Worm (Caenorhabditis elegans) whole organism, mixed stage, embryonic: ENCODE data around the gene srd-42.

ENCODE experiments used
- M03D4.4 ChIP-seq: sonication (generic microtip); optimal IDR thresholded peaks from 2 replicates; lab custom pipeline; 2017; ENCODE audit warnings: mild to moderate bottlenecking, missing genetic modification characterization, missing compliant biosample characterization
- bed-3 ChIP-seq: fragments of 200-800 bp; sonication (Bioruptor generic); optimal IDR thresholded peaks from 3 replicates; lab custom pipeline; 2018; ENCODE audit warnings: mild to moderate bottlenecking, missing genetic modification characterization, moderate library complexity, missing compliant biosample characterization
- blmp-1 ChIP-seq: fragments of 150-350 bp; optimal IDR thresholded peaks from 2 replicates; lab custom pipeline; 2014; ENCODE audit warnings: missing biosample characterization, missing genetic modification characterization
- ceh-39 ChIP-seq: fragments of 150-350 bp; optimal IDR thresholded peaks from 2 replicates; lab custom pipeline; 2014; ENCODE audit warnings: missing biosample characterization, missing genetic modification characterization
- ceh-43 ChIP-seq: fragments of 200-800 bp; sonication (Bioruptor generic); optimal IDR thresholded peaks from 2 replicates; lab custom pipeline; 2018; ENCODE audit warnings: mild to moderate bottlenecking, missing genetic modification characterization, moderate library complexity, missing compliant biosample characterization
- ceh-83 ChIP-seq: fragments of 200-800 bp; sonication (Bioruptor generic); optimal IDR thresholded peaks from 2 replicates; lab custom pipeline; 2018; ENCODE audit warnings: mild to moderate bottlenecking, missing genetic modification characterization, missing compliant biosample characterization
- ces-1 ChIP-seq: fragments of 150-350 bp; optimal IDR thresholded peaks from 2 replicates; lab custom pipeline; 2014; ENCODE audit warnings: missing biosample characterization, missing genetic modification reagents, missing genetic modification characterization
- cnd-1 ChIP-seq: fragments of 200-800 bp; sonication (Bioruptor generic); optimal IDR thresholded peaks from 2 replicates; lab custom pipeline; 2018; ENCODE audit warnings: mild to moderate bottlenecking, missing genetic modification characterization, missing compliant biosample characterization
- drap-1 ChIP-seq: fragments of 200-800 bp; sonication (Bioruptor generic); optimal IDR thresholded peaks from 3 replicates; lab custom pipeline; 2018; ENCODE audit warnings: mild to moderate bottlenecking, missing genetic modification characterization, missing compliant biosample characterization
- elt-1 ChIP-seq: sonication (generic microtip); optimal IDR thresholded peaks from 2 replicates; lab custom pipeline; 2017; ENCODE audit warnings: missing genetic modification characterization, mild to moderate bottlenecking, missing compliant biosample characterization, antibody characterized with exemption, moderate library complexity, borderline replicate concordance; ENCODE audit not compliant: insufficient read depth
- elt-3 ChIP-seq: fragments of 150-350 bp; optimal IDR thresholded peaks from 2 replicates; lab custom pipeline; 2014; ENCODE audit warnings: missing biosample characterization, missing genetic modification characterization
- flh-1 ChIP-seq: fragments of 200-800 bp; sonication (Bioruptor generic); optimal IDR thresholded peaks from 2 replicates; lab custom pipeline; 2018; ENCODE audit warnings: mild to moderate bottlenecking, missing genetic modification characterization, moderate library complexity, missing compliant biosample characterization
- ham-2 ChIP-seq: fragments of 200-800 bp; sonication (Bioruptor generic); optimal IDR thresholded peaks from 2 replicates; lab custom pipeline; 2018; ENCODE audit warnings: mild to moderate bottlenecking, missing genetic modification characterization, missing compliant biosample characterization
- hlh-1 ChIP-seq: fragments of 150-350 bp; optimal IDR thresholded peaks from 2 replicates; lab custom pipeline; 2014; ENCODE audit warnings: missing biosample characterization, missing genetic modification reagents, missing genetic modification characterization
- lin-13 ChIP-seq: fragments of 150-350 bp; optimal IDR thresholded peaks from 2 replicates; lab custom pipeline; 2014; ENCODE audit warnings: missing biosample characterization, missing genetic modification characterization
- lsy-2 ChIP-seq: fragments of 150-350 bp; optimal IDR thresholded peaks from 2 replicates; lab custom pipeline; 2014; ENCODE audit warnings: missing biosample characterization, missing genetic modification characterization
- mab-5 ChIP-seq: fragments of 150-350 bp; optimal IDR thresholded peaks from 2 replicates; lab custom pipeline; 2014; ENCODE audit warnings: missing biosample characterization, missing genetic modification characterization
- mep-1 ChIP-seq: fragments of 150-350 bp; optimal IDR thresholded peaks from 2 replicates; lab custom pipeline; 2017; ENCODE audit warnings: missing biosample characterization, missing genetic modification reagents, missing genetic modification characterization, inconsistent platforms
- mls-2 ChIP-seq: sonication (generic microtip); optimal IDR thresholded peaks from 2 replicates; lab custom pipeline; 2016; ENCODE audit warnings: mild to moderate bottlenecking, missing genetic modification characterization, moderate library complexity, missing compliant biosample characterization
- nhr-12 ChIP-seq: fragments of 150-350 bp; optimal IDR thresholded peaks from 2 replicates; lab custom pipeline; 2014; ENCODE audit warnings: missing biosample characterization, missing genetic modification characterization
- nhr-2 ChIP-seq: fragments of 150-350 bp; optimal IDR thresholded peaks from 2 replicates; lab custom pipeline; 2014; ENCODE audit warnings: missing biosample characterization, missing genetic modification characterization
- nhr-237 ChIP-seq: fragments of 150-350 bp; optimal IDR thresholded peaks from 2 replicates; lab custom pipeline; 2014; ENCODE audit warnings: missing biosample characterization, missing genetic modification characterization
- nhr-28 ChIP-seq: fragments of 150-350 bp; optimal IDR thresholded peaks from 2 replicates; lab custom pipeline; 2014; ENCODE audit warnings: missing biosample characterization, missing genetic modification characterization
- pha-4 ChIP-seq: fragments of 150-350 bp; optimal IDR thresholded peaks from 2 replicates; lab custom pipeline; 2018; ENCODE audit warnings: missing biosample characterization, missing genetic modification reagents, missing genetic modification characterization
- sem-2 ChIP-seq: fragments of 200-800 bp; sonication (Bioruptor generic); optimal IDR thresholded peaks from 2 replicates; lab custom pipeline; 2018; ENCODE audit warnings: mild to moderate bottlenecking, missing genetic modification characterization, missing compliant biosample characterization
- snpc-4 ChIP-seq: fragments of 150-350 bp; optimal IDR thresholded peaks from 2 replicates; lab custom pipeline; 2014; ENCODE audit warnings: missing biosample characterization, missing genetic modification characterization
- sptf-1 ChIP-seq: sonication (generic microtip); optimal IDR thresholded peaks from 2 replicates; lab custom pipeline; 2017; ENCODE audit warnings: mild to moderate bottlenecking, missing genetic modification characterization, moderate library complexity, missing compliant biosample characterization
- tbx-8 ChIP-seq: fragments of 200-800 bp; sonication (Bioruptor generic); optimal IDR thresholded peaks from 2 replicates; lab custom pipeline; 2018; ENCODE audit warnings: mild to moderate bottlenecking, missing genetic modification characterization, moderate library complexity, missing compliant biosample characterization
- unc-120 ChIP-seq: sonication (generic microtip); optimal IDR thresholded peaks from 2 replicates; lab custom pipeline; 2017; ENCODE audit warnings: missing genetic modification characterization, missing compliant biosample characterization; ENCODE audit not compliant: poor library complexity, severe bottlenecking
- unc-39 ChIP-seq: fragments of 150-350 bp; optimal IDR thresholded peaks from 2 replicates; lab custom pipeline; 2014; ENCODE audit warnings: missing biosample characterization, missing genetic modification characterization
- unc-62 ChIP-seq: fragments of 150-350 bp; optimal IDR thresholded peaks from 2 replicates; lab custom pipeline; 2014; ENCODE audit warnings: missing biosample characterization, missing genetic modification reagents, missing genetic modification characterization
- zip-8 ChIP-seq: fragments of 150-350 bp; optimal IDR thresholded peaks from 2 replicates; lab custom pipeline; 2014; ENCODE audit warnings: missing biosample characterization, missing genetic modification characterization
- ztf-11 ChIP-seq: fragments of 150-350 bp; optimal IDR thresholded peaks from 2 replicates; lab custom pipeline; 2014; ENCODE audit warnings: missing biosample characterization, missing genetic modification characterization

srd-42 gene

ce11 chrX:13317532-13317931 is 14.3 kb upstream of the srd-42 start:
- peak; percentile 80 for TF ChIP-seq hlh-1 (tag; lab: Kevin White, UChicago)
- no peak for TF ChIP-seq blmp-1 (tag; lab: Kevin White, UChicago)
- TF ChIP-seq ceh-83 (GFP tag; lab: Kevin White, UChicago), result no peak

ce11 chrX:13315093-13315492 is 11.8 kb upstream of the srd-42 start:
- TF ChIP-seq elt-1 (tag; lab: Kevin White, UChicago), result no peak

- no peak for TF ChIP-seq nhr-28 (tag; lab: Kevin White, UChicago)
- TF ChIP-seq mls-2 (tag; lab: Kevin White, UChicago), result no peak
- TF ChIP-seq unc-62, result no peak
- TF ChIP-seq mab-5, result no peak
- TF ChIP-seq zip-8, result no peak
Observed at ce11 chrX:13311641-13312423, 8.6 kb upstream of the srd-42 start, which contains the start of gene F46G10.1. TSS of gene F46G10.1 (minus strand) at chrX:13311755.

DNA sequence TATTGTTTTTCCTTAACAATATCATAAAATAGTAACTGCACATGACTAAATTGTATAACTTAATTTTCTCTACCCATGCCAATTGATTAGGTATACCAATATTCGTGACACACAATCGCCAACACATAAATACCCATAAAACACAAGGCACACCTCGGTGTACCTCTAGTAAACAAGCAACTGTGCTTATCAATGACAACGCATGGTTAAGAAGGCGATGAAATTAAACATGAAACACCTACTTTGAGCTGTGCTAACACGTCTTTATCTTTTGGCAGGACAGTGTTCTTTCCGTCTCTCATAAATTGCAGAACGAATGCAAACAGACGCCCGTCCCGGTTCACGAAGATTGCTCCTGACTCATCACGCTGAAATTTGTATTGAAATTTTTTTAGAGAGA is 7.5 kb upstream of the srd-42 start:
- no peak for TF ChIP-seq sem-2 (GFP tag; lab: Kevin White, UChicago)
- no peak for TF ChIP-seq sptf-1
- TF ChIP-seq mls-2 (tag; lab: Kevin White, UChicago), result no peak
- TF ChIP-seq pha-4, result no peak
- no peak for TF ChIP-seq ceh-83 (GFP tag; lab: Kevin White, UChicago)
- TF ChIP-seq tbx-8 (GFP tag; lab: Kevin White, UChicago), result no peak
- TF ChIP-seq hlh-1 (tag; lab: Kevin White, UChicago), result no peak
- TF ChIP-seq, all 35 proteins: peak for 0

ce11 chrX:13308745-13309144 is 5.5 kb upstream of the srd-42 start, which contains the start of gene srxa-8:
TSS of gene srxa-8 (minus strand) at chrX:13308845.
- TF ChIP-seq ceh-83 (GFP tag; lab: Kevin White, UChicago) (no peak), nhr-12 (no peak), tbx-8 (GFP tag; lab: Kevin White, UChicago) (no peak), elt-1 (tag; lab: Kevin White, UChicago) (no peak), nhr-237 (tag; lab: Kevin White, UChicago) (no peak), M03D4.4 (tag; lab: Kevin White, UChicago) (no peak), sptf-1 (no peak), sem-2 (GFP tag; lab: Kevin White, UChicago) (no peak), ceh-43 (no peak), unc-39 (no peak)

- TF ChIP-seq elt-3, result no peak
- TF ChIP-seq, all 35 proteins: peak for 0
Observed at ce11 chrX:13307852-13308251, 4.6 kb upstream of the srd-42 start.

DNA sequence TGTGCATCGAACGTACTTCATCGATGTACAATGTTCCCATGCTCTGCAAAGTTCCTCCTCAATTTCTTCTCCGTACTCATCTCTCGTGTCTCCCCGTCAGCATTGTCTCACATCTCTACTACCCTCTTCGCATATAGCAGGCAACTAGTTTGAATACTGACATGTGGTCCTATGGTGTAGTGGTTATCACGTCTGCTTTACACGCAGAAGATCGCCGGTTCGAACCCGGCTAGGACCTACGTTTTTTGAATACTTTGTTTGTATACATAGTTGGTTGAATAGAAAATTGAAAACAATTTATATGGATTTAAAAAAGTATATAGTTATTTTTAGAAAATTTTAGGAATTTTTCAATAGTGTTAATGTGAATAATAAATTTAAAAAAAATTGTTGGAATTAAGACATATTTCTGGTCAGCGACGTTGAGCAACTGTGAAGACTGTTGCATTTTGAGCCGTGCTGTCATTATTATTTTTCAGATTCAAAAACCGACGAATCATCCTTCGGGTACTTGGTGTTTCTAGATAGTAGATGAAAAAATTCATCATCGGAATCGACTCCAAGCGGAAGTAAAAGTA is 3.7 kb upstream of the srd-42 start:
- TF ChIP-seq hlh-1 (tag; lab: Kevin White, UChicago), result peak; percentile 78
- TF ChIP-seq nhr-12, result no peak
- no peak for TF ChIP-seq blmp-1 (tag; lab: Kevin White, UChicago)
- no peak for TF ChIP-seq elt-1 (tag; lab: Kevin White, UChicago)
- peak; percentile 62 for TF ChIP-seq ces-1
- TF ChIP-seq sptf-1, result peak; percentile 97
- TF ChIP-seq drap-1 (GFP tag; lab: Kevin White, UChicago), result peak; percentile 96
- peak; percentile 55 for TF ChIP-seq ztf-11
- peak; percentile 83 for TF ChIP-seq flh-1 (GFP tag; lab: Kevin White, UChicago)
- TF ChIP-seq mab-5, result peak; percentile 56
- peak; percentile 59 for TF ChIP-seq elt-3
- peak; percentile 93 for TF ChIP-seq unc-120 (tag; lab: Kevin White, UChicago)
- TF ChIP-seq zip-8, result no peak
- TF ChIP-seq cnd-1 (tag; lab: Kevin White, UChicago), result peak; percentile 96
- TF ChIP-seq ham-2 (GFP tag; lab: Kevin White, UChicago), result peak; percentile 94
- peak; percentile 90 for TF ChIP-seq mep-1 (tag; lab: Kevin White, UChicago)
- TF ChIP-seq mls-2 (tag; lab: Kevin White, UChicago), result peak; percentile 96
- TF ChIP-seq nhr-2 (tag; lab: Kevin White, UChicago), result no peak
- TF ChIP-seq nhr-28 (tag; lab: Kevin White, UChicago), result peak; percentile 20
- peak; percentile 99 for TF ChIP-seq ceh-83 (GFP tag; lab: Kevin White, UChicago)
- peak; percentile 90 for TF ChIP-seq bed-3 (GFP tag; lab: Kevin White, UChicago)
- TF ChIP-seq ceh-39, result peak; percentile 37
- peak; percentile 96 for TF ChIP-seq M03D4.4 (tag; lab: Kevin White, UChicago)
- TF ChIP-seq snpc-4, result no peak
- peak; percentile 93 for TF ChIP-seq ceh-43
- peak; percentile 86 for TF ChIP-seq unc-62
- peak; percentile 91 for TF ChIP-seq sem-2 (GFP tag; lab: Kevin White, UChicago)
- peak; percentile 89 for TF ChIP-seq tbx-8 (GFP tag; lab: Kevin White, UChicago)
- peak; percentile 78 for TF ChIP-seq lin-13 (tag; lab: Kevin White, UChicago)
- peak; percentile 88 for TF ChIP-seq pha-4
- peak; percentile 47 for TF ChIP-seq lsy-2
